Worm (Caenorhabditis elegans) whole organism, early embryonic: Measurements from ENCODE around the gene rga-4.

Experiments used
- B0310.2 ChIP-seq: sonication (generic microtip); optimal IDR thresholded peaks from 2 replicates; lab custom pipeline; 2016; ENCODE audit warnings: mild to moderate bottlenecking, missing genetic modification characterization, missing compliant biosample characterization
- hnd-1 ChIP-seq: sonication (generic microtip); optimal IDR thresholded peaks from 2 replicates; lab custom pipeline; 2016; ENCODE audit warnings: missing genetic modification characterization, missing compliant biosample characterization

ce11 chrV:1378010-1378409, 5.0 kb downstream of the rga-4 start:
- TF ChIP-seq B0310.2 (no peak), hnd-1 (tag; lab: Kevin White, UChicago) (no peak)
